Fruit fly (Drosophila melanogaster): ENCODE data around the gene Jon66Cii.
A peak's percentile ranks its signal among the peaks of the same experiment; 100 is the strongest.

The Jon66Cii gene

DNA sequence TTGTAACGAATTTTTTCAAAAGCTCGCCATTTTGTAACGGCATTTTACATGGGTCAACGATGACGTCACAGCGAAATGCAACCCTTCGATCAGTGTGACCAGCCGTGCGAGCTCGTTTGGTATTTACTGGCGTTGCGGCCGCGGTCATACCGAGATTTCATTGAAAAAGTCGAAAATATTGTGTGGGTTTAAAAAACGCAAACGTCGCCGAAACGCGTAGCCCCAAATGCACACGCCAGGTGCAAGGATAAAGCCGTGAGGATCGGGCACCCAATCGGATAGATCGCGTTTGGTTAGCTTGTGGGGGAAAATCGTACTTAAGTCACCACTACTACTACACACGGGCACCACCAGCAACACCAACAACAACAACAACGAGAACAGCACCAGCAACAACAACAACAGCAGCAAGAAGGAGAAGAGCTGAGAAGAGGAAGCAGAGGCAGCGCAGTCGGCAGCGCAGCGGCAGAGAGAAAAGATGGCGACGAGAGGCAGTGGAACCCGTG is 31.4 kb upstream of the Jon66Cii start, which contains the start of gene Cbl:
Gene Cbl, plus strand, starts transcription at position 124 of the 506 bp plus-strand sequence.
- TF ChIP-seq toe (GFP tag; optimal IDR thresholded peaks at IDR 0.05) (no peak), pad (GFP tag; optimal IDR thresholded peaks at IDR 0.05) (peak; percentile 62), CG14711 (tag; optimal IDR thresholded peaks at IDR 0.05) (peak; percentile 18), CG7101 (tag; optimal IDR thresholded peaks at IDR 0.05) (peak; percentile 11), bab1 (GFP tag; optimal IDR thresholded peaks at IDR 0.05) (peak; percentile 47), tj (GFP tag; optimal IDR thresholded peaks at IDR 0.05) (peak; percentile 47), CG1620 (GFP tag; optimal IDR thresholded peaks at IDR 0.05) (no peak), Crg-1 (GFP tag; optimal IDR thresholded peaks at IDR 0.05) (no peak), cnc (optimal IDR thresholded peaks at IDR 0.05) (no peak), Clk (GFP tag; optimal IDR thresholded peaks at IDR 0.05) (no peak), cic (GFP tag; optimal IDR thresholded peaks at IDR 0.05) (peak; percentile 73), CG33017 (tag; optimal IDR thresholded peaks at IDR 0.05) (no peak), Hr96 (GFP tag; optimal IDR thresholded peaks at IDR 0.05) (no peak), CG7045 (GFP tag; optimal IDR thresholded peaks at IDR 0.05) (no peak), ovo (GFP tag; optimal IDR thresholded peaks at IDR 0.05) (peak; percentile 76), Mnt (GFP tag; optimal IDR thresholded peaks at IDR 0.05) (peak; percentile 39)

dm6 chr3L:8423156-8423555 is 29.7 kb upstream of the Jon66Cii start:
- TF ChIP-seq CG33017 (tag; optimal IDR thresholded peaks at IDR 0.05) = no peak
- no peak for TF ChIP-seq CG7045 (GFP tag; optimal IDR thresholded peaks at IDR 0.05)
- no peak for TF ChIP-seq kay (GFP tag; ENCODE audit: borderline replicate concordance)
- TF ChIP-seq CG7101 (tag; optimal IDR thresholded peaks at IDR 0.05) = no peak
- TF ChIP-seq Crg-1 (GFP tag; optimal IDR thresholded peaks at IDR 0.05) = no peak
- no peak for TF ChIP-seq CG5204 (GFP tag; optimal IDR thresholded peaks at IDR 0.05)
- no peak for TF ChIP-seq CG14711 (tag; optimal IDR thresholded peaks at IDR 0.05)
- no peak for TF ChIP-seq Mnt (GFP tag; optimal IDR thresholded peaks at IDR 0.05)

dm6 chr3L:8421808-8422586 is 28.5 kb upstream of the Jon66Cii start, which contains the start of gene CG32354:
Gene CG32354, minus strand, starts transcription at chr3L:8422205.
- no peak for TF ChIP-seq CG7045 (GFP tag; optimal IDR thresholded peaks at IDR 0.05)
- peak; percentile 24 for TF ChIP-seq cic (GFP tag; optimal IDR thresholded peaks at IDR 0.05)

- no peak for TF ChIP-seq kay (GFP tag; ENCODE audit: borderline replicate concordance)
- TF ChIP-seq cic (GFP tag; optimal IDR thresholded peaks at IDR 0.05) = no peak
- no peak for TF ChIP-seq CG7101 (tag; optimal IDR thresholded peaks at IDR 0.05)
- TF ChIP-seq bab1 (GFP tag; optimal IDR thresholded peaks at IDR 0.05) = no peak
- TF ChIP-seq CG12768 (GFP tag; optimal IDR thresholded peaks at IDR 0.05) = no peak
- no peak for TF ChIP-seq Mnt (GFP tag; optimal IDR thresholded peaks at IDR 0.05)
- TF ChIP-seq CG11617 (GFP tag; optimal IDR thresholded peaks at IDR 0.05) = no peak
- TF ChIP-seq CG1620 (GFP tag; optimal IDR thresholded peaks at IDR 0.05) = no peak
- TF ChIP-seq Clk (GFP tag; optimal IDR thresholded peaks at IDR 0.05) = no peak
- TF ChIP-seq cnc (optimal IDR thresholded peaks at IDR 0.05) = no peak
- no peak for TF ChIP-seq CG14711 (tag; optimal IDR thresholded peaks at IDR 0.05)
- TF ChIP-seq CG7045 (GFP tag; optimal IDR thresholded peaks at IDR 0.05) = no peak
- no peak for TF ChIP-seq Hr96 (GFP tag; optimal IDR thresholded peaks at IDR 0.05)
- TF ChIP-seq toe (GFP tag; optimal IDR thresholded peaks at IDR 0.05) = no peak
- no peak for TF ChIP-seq ovo (GFP tag; optimal IDR thresholded peaks at IDR 0.05)
- TF ChIP-seq Crg-1 (GFP tag; optimal IDR thresholded peaks at IDR 0.05) = no peak
- no peak for TF ChIP-seq CG5204 (GFP tag; optimal IDR thresholded peaks at IDR 0.05)
- TF ChIP-seq tj (GFP tag; optimal IDR thresholded peaks at IDR 0.05) = no peak
- no peak for TF ChIP-seq pad (GFP tag; optimal IDR thresholded peaks at IDR 0.05)
These were observed 27.9 kb upstream of the Jon66Cii start for dm6 chr3L:8421361-8421760.

dm6 chr3L:8419622-8420176 is 26.2 kb upstream of the Jon66Cii start:
- no peak for TF ChIP-seq kay (GFP tag; ENCODE audit: borderline replicate concordance)
- no peak for TF ChIP-seq CG33017 (tag; optimal IDR thresholded peaks at IDR 0.05)
- no peak for TF ChIP-seq Hr96 (GFP tag; optimal IDR thresholded peaks at IDR 0.05)
- TF ChIP-seq toe (GFP tag; optimal IDR thresholded peaks at IDR 0.05) = no peak
- no peak for TF ChIP-seq CG14711 (tag; optimal IDR thresholded peaks at IDR 0.05)
- no peak for TF ChIP-seq ovo (GFP tag; optimal IDR thresholded peaks at IDR 0.05)
- no peak for TF ChIP-seq Clk (GFP tag; optimal IDR thresholded peaks at IDR 0.05)
- no peak for TF ChIP-seq CG5204 (GFP tag; optimal IDR thresholded peaks at IDR 0.05)
- TF ChIP-seq CG7045 (GFP tag; optimal IDR thresholded peaks at IDR 0.05) = no peak
- TF ChIP-seq CG1620 (GFP tag; optimal IDR thresholded peaks at IDR 0.05) = no peak
- TF ChIP-seq Mnt (GFP tag; optimal IDR thresholded peaks at IDR 0.05) = no peak
- no peak for TF ChIP-seq tj (GFP tag; optimal IDR thresholded peaks at IDR 0.05)
- no peak for TF ChIP-seq CG7101 (tag; optimal IDR thresholded peaks at IDR 0.05)
- TF ChIP-seq CG12768 (GFP tag; optimal IDR thresholded peaks at IDR 0.05) = no peak
- TF ChIP-seq CG11617 (GFP tag; optimal IDR thresholded peaks at IDR 0.05) = no peak

DNA sequence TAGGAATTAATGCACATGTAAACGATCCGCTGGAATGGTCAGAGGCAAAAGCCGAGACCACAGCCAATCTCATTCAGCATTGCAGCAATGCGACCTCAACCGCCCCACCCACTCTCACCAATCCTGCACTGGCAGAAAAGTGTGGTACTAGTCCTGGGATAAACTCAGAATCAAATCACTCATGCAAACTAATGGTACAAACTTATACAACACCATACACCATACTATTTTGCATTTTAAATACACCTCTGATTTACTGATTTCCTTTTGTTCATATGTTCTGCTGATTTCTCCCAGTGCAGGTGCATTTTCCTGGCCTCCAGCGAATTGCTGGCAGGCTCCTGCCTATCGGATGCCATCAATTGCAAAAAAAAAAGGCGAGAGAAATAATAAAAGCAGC is 25.5 kb upstream of the Jon66Cii start:
- TF ChIP-seq tj (GFP tag; optimal IDR thresholded peaks at IDR 0.05) (no peak), Crg-1 (GFP tag; optimal IDR thresholded peaks at IDR 0.05) (no peak), pad (GFP tag; optimal IDR thresholded peaks at IDR 0.05) (no peak), CG12768 (GFP tag; optimal IDR thresholded peaks at IDR 0.05) (no peak), ovo (GFP tag; optimal IDR thresholded peaks at IDR 0.05) (no peak), CG11617 (GFP tag; optimal IDR thresholded peaks at IDR 0.05) (no peak), toe (GFP tag; optimal IDR thresholded peaks at IDR 0.05) (no peak), bab1 (GFP tag; optimal IDR thresholded peaks at IDR 0.05) (no peak), CG1620 (GFP tag; optimal IDR thresholded peaks at IDR 0.05) (no peak), CG7045 (GFP tag; optimal IDR thresholded peaks at IDR 0.05) (no peak), kay (GFP tag; ENCODE audit: borderline replicate concordance) (no peak), cnc (optimal IDR thresholded peaks at IDR 0.05) (no peak), cic (GFP tag; optimal IDR thresholded peaks at IDR 0.05) (no peak), CG7101 (tag; optimal IDR thresholded peaks at IDR 0.05) (no peak), CG33017 (tag; optimal IDR thresholded peaks at IDR 0.05) (no peak), CG14711 (tag; optimal IDR thresholded peaks at IDR 0.05) (no peak), Mnt (GFP tag; optimal IDR thresholded peaks at IDR 0.05) (no peak), Hr96 (GFP tag; optimal IDR thresholded peaks at IDR 0.05) (no peak)

Measured in whole organism, adult.